Fruit fly (Drosophila melanogaster) whole organism: ENCODE measurements around the gene CG3040.

Experiments
- CG8478 ChIP-seq: fragments of >200 bp; optimal IDR thresholded peaks from 2 replicates; lab custom pipeline; 2018; ENCODE audit warnings: inconsistent platforms
- Dll ChIP-seq: fragments of >200 bp; optimal IDR thresholded peaks from 2 replicates; lab custom pipeline; 2017
- EcR ChIP-seq, 2 experiments: fragments of >200 bp; optimal IDR thresholded peaks; 2 replicates each; lab custom pipeline; 2017; ENCODE audit warnings: missing biosample characterization in 2 of 2, missing genetic modification characterization in 2 of 2, missing genetic modification reagents in 2 of 2
- pan ChIP-seq: fragments of >200 bp; optimal IDR thresholded peaks from 2 replicates; lab custom pipeline; 2017
- psq ChIP-seq: fragments of >200 bp; optimal IDR thresholded peaks from 2 replicates; lab custom pipeline; 2017
- usp ChIP-seq: fragments of >200 bp; optimal IDR thresholded peaks from 2 replicates; lab custom pipeline; 2017; ENCODE audit warnings: missing biosample characterization, missing genetic modification characterization, mixed read lengths

DNA sequence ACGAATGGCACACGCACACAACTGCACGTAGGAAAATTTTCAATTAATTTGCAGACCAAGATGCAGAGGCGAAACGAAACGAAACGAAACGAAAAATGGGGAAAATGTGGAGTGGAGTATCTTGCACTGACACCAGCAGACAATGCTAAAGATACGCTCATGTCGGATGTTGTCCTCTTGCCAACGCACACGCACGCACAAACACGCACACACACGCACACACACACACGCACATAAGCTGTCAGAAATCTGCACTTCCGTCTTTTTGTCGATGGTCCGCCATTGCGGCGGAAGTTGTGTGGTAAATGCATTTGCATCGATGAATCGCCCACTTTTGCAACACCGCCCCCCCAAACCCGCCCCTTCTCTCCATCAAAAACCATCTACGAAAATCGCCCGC lies 44.1 kb downstream of the CG3040 start:
- no peak for TF ChIP-seq pan
- TF ChIP-seq CG8478 (lab: Kevin White, UChicago) = no peak
- no peak for TF ChIP-seq EcR (GFP tag; optimal IDR thresholded peaks at IDR 0.05; lab: Kevin White, UChicago)
- TF ChIP-seq usp (GFP tag; lab: Kevin White, UChicago) = no peak
- TF ChIP-seq psq (lab: Kevin White, UChicago) = no peak
- no peak for TF ChIP-seq Dll (lab: Kevin White, UChicago)
